Fruit fly (Drosophila melanogaster) whole organism, adult: ENCODE measurements around the gene CG31800.
A peak's percentile ranks its signal among the peaks of the same experiment; 100 is the strongest.

Experiments used
- CG11617 ChIP-seq: fragments of 200-800 bp; sonication (Bioruptor generic); optimal IDR thresholded peaks from 2 replicates; lab custom pipeline; 2017; ENCODE audit warnings: mild to moderate bottlenecking, missing biosample characterization, missing genetic modification reagents, missing genetic modification characterization
- CG12768 ChIP-seq: fragments of 200-800 bp; sonication (Bioruptor generic); optimal IDR thresholded peaks from 2 replicates; lab custom pipeline; 2017; ENCODE audit warnings: missing biosample characterization, missing genetic modification characterization, mild to moderate bottlenecking, moderate library complexity, missing genetic modification reagents
- CG14711 ChIP-seq: fragments of 200-800 bp; sonication (Bioruptor generic); optimal IDR thresholded peaks from 2 replicates; lab custom pipeline; 2018; ENCODE audit warnings: missing biosample characterization, mild to moderate bottlenecking, missing genetic modification characterization, moderate library complexity
- CG1620 ChIP-seq: fragments of 200-800 bp; sonication (Bioruptor generic); optimal IDR thresholded peaks from 2 replicates; lab custom pipeline; 2016; ENCODE audit warnings: missing biosample characterization, missing genetic modification characterization
- CG33017 ChIP-seq: fragments of 200-800 bp; sonication (Bioruptor generic); optimal IDR thresholded peaks from 2 replicates; lab custom pipeline; 2018; ENCODE audit warnings: missing biosample characterization, mild to moderate bottlenecking, missing genetic modification characterization, moderate library complexity
- CG5204 ChIP-seq: fragments of 200-800 bp; sonication (Bioruptor generic); optimal IDR thresholded peaks from 2 replicates; lab custom pipeline; 2016; ENCODE audit warnings: missing biosample characterization, missing genetic modification characterization
- CG7045 ChIP-seq: fragments of 200-800 bp; sonication (Bioruptor generic); optimal IDR thresholded peaks from 2 replicates; lab custom pipeline; 2017; ENCODE audit warnings: missing biosample characterization, mild to moderate bottlenecking, missing genetic modification characterization
- CG7101 ChIP-seq: fragments of 200-800 bp; sonication (Bioruptor generic); optimal IDR thresholded peaks from 2 replicates; lab custom pipeline; 2018; ENCODE audit warnings: missing biosample characterization, mild to moderate bottlenecking, missing genetic modification characterization, moderate library complexity
- Clk ChIP-seq: fragments of 200-800 bp; sonication (Bioruptor generic); optimal IDR thresholded peaks from 2 replicates; lab custom pipeline; 2017; ENCODE audit warnings: missing biosample characterization, missing genetic modification characterization
- Crg-1 ChIP-seq: fragments of 200-800 bp; sonication (Bioruptor generic); optimal IDR thresholded peaks from 2 replicates; lab custom pipeline; 2016; ENCODE audit warnings: missing biosample characterization, missing genetic modification characterization
- Hr96 ChIP-seq: fragments of 200-800 bp; sonication (Bioruptor generic); optimal IDR thresholded peaks from 2 replicates; lab custom pipeline; 2016; ENCODE audit warnings: missing biosample characterization, missing genetic modification characterization
- Mnt ChIP-seq: fragments of 200-800 bp; sonication (Bioruptor generic); optimal IDR thresholded peaks from 2 replicates; lab custom pipeline; 2016; ENCODE audit warnings: missing biosample characterization, mild to moderate bottlenecking, missing genetic modification characterization
- bab1 ChIP-seq: fragments of 200-800 bp; sonication (Bioruptor generic); optimal IDR thresholded peaks from 3 replicates; lab custom pipeline; 2019; ENCODE audit warnings: missing biosample characterization, mild to moderate bottlenecking, missing genetic modification characterization, moderate library complexity
- cic ChIP-seq: fragments of 200-800 bp; sonication (Bioruptor generic); optimal IDR thresholded peaks from 2 replicates; lab custom pipeline; 2017; ENCODE audit warnings: missing biosample characterization, mild to moderate bottlenecking, missing genetic modification characterization, moderate library complexity
- cnc ChIP-seq, 2 experiments: fragments of >200 bp; optimal IDR thresholded peaks; 2 replicates each; lab custom pipeline; 2017
- kay ChIP-seq: fragments of 200-800 bp; sonication (Bioruptor generic); peaks from one replicate; lab custom pipeline; 2016; ENCODE audit warnings: missing biosample characterization, missing genetic modification characterization, borderline replicate concordance
- ovo ChIP-seq: fragments of 200-800 bp; sonication (Bioruptor generic); optimal IDR thresholded peaks from 2 replicates; lab custom pipeline; 2016; ENCODE audit warnings: missing biosample characterization, missing genetic modification characterization
- pad ChIP-seq: fragments of 200-800 bp; sonication (Bioruptor generic); optimal IDR thresholded peaks from 3 replicates; lab custom pipeline; 2017; ENCODE audit warnings: missing biosample characterization, missing genetic modification characterization, mild to moderate bottlenecking, moderate library complexity, missing genetic modification reagents
- tj ChIP-seq: fragments of 200-800 bp; sonication (Bioruptor generic); optimal IDR thresholded peaks from 3 replicates; lab custom pipeline; 2017; ENCODE audit warnings: missing biosample characterization, mild to moderate bottlenecking, missing genetic modification characterization, moderate library complexity
- toe ChIP-seq: fragments of 200-800 bp; sonication (Bioruptor generic); optimal IDR thresholded peaks from 2 replicates; lab custom pipeline; 2016; ENCODE audit warnings: missing biosample characterization, missing genetic modification characterization

CG31800 gene

DNA sequence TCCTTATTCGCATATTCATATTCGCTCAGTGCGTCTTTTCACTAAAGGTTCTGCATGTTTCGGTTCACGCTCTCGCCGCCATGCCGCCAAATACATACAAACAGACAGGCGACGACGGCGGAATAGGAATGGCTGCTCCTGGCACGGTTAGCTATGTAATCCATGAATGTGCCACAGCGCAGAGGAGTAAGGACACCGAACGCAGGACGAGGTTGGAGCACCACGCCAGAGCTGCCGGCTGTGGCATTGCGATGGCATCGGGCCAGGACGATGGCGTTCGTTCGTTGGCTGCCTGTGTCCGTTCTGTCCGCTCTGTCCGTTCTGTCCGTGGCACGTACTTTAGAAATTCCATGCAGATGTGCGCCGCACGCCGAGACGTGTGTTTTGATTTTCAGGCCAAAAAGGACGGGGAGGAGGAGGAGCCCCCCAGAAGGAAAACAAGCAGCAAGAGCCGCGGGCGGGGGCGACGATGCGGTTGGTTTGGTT lies 19.5 kb downstream of the CG31800 start:
- TF ChIP-seq CG7045 (GFP tag; lab: Kevin White, UChicago) (no peak), tj (GFP tag; lab: Kevin White, UChicago) (no peak), kay (GFP tag; lab: Kevin White, UChicago) (no peak), CG1620 (no peak), Hr96 (GFP tag; lab: Kevin White, UChicago) (no peak), CG33017 (tag; lab: Kevin White, UChicago) (no peak), CG11617 (GFP tag; lab: Kevin White, UChicago) (no peak), ovo (GFP tag; lab: Kevin White, UChicago) (no peak), Mnt (GFP tag; lab: Kevin White, UChicago) (no peak), Crg-1 (no peak)

DNA sequence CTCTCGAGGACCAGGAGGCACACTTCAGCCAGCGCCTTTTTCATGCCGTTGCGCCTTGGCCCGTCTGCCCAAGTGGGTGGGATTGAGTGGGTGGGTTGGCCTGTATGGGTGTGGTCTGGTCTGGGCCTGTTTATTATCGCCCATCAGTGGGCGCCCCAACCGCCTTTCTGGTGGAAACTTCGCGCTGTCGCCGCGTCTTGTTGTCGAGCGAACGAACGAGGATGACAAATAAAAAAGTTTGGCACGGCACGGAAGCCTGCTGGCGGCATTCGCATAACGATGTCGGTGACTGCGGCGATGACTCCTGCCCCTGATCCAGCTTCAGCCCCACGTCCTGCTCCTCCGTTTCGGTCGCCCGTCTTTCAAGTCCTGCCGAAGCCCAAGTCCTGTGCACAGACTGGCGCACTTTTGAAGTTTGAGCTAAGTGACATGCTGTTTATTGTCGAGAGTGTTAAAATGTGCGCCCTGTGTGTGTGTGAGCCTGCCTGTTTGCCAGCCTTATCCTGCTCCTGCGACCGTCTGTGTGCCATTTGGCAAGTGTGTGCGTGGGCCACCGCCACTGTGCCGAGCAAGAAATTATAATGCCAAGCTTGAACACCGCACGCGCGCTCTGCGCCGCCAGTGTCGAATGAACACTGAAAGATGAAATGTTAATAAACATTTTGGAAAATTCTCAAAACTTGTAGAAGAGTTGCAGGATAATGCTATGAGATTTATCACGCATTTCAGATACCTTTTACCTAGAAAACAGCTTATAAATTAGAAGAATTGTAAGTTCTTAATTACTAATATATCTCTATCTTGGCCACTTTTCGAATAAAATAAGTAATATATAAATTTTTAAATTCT lies 20.1 kb downstream of the CG31800 start:
- no peak for TF ChIP-seq tj (GFP tag; lab: Kevin White, UChicago)
- TF ChIP-seq pad (GFP tag; lab: Kevin White, UChicago) = no peak
- no peak for TF ChIP-seq Mnt (GFP tag; lab: Kevin White, UChicago)
- TF ChIP-seq toe (GFP tag; lab: Kevin White, UChicago) = peak; percentile 41
- TF ChIP-seq CG1620 = no peak
- TF ChIP-seq CG33017 (tag; lab: Kevin White, UChicago) = peak; percentile 56
- TF ChIP-seq CG12768 (GFP tag; lab: Kevin White, UChicago) = peak; percentile 68
- no peak for TF ChIP-seq Crg-1
- peak; percentile 28 for TF ChIP-seq CG7101 (tag; lab: Kevin White, UChicago)
- peak; percentile 36 for TF ChIP-seq Clk (GFP tag; lab: Kevin White, UChicago)
- no peak for TF ChIP-seq bab1 (GFP tag; lab: Kevin White, UChicago)
- peak; percentile 30 for TF ChIP-seq CG11617 (GFP tag; lab: Kevin White, UChicago)
- TF ChIP-seq Hr96 (GFP tag; lab: Kevin White, UChicago) = no peak
- peak; percentile 67 for TF ChIP-seq CG5204 (GFP tag; lab: Kevin White, UChicago)
- TF ChIP-seq kay (GFP tag; lab: Kevin White, UChicago) = no peak
- peak; percentile 64 for TF ChIP-seq CG7045 (GFP tag; lab: Kevin White, UChicago)
- no peak for TF ChIP-seq CG14711 (tag; lab: Kevin White, UChicago)

DNA sequence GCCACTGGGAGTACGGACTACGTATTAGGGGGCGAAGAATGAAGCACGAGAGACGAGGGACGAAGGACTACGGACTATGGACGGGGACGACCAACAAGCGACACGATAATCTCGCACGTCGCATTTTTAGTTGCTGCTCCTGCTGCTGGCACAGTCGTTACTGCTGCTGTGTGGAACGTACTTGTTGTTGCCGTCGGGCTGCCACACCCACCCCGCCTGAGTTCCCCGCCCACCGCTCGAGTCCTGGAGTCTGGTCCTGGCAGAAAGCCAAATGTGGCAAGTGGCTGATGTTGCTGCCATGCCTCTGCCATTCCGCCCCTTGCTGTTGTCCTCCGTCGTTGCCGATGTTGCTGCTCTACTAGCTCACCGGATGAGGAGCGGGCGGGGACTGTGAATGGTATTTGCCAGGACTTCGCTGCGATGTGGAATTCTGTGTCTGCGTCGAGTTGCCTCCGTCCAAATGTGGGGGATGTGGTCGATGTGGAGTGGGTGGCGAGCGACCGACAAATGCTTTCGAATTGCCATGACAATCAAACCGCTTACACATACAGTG lies 21.5 kb downstream of the CG31800 start:
- TF ChIP-seq cic (GFP tag; lab: Kevin White, UChicago) (no peak), Clk (GFP tag; lab: Kevin White, UChicago) (no peak), CG12768 (GFP tag; lab: Kevin White, UChicago) (no peak), CG5204 (GFP tag; lab: Kevin White, UChicago) (no peak), CG7101 (tag; lab: Kevin White, UChicago) (no peak), kay (GFP tag; lab: Kevin White, UChicago) (no peak), bab1 (GFP tag; lab: Kevin White, UChicago) (no peak), CG11617 (GFP tag; lab: Kevin White, UChicago) (no peak), CG7045 (GFP tag; lab: Kevin White, UChicago) (no peak), CG14711 (tag; lab: Kevin White, UChicago) (no peak), cnc (optimal IDR thresholded peaks at IDR 0.05; lab: Kevin White, UChicago) (no peak), CG1620 (no peak), toe (GFP tag; lab: Kevin White, UChicago) (no peak), Hr96 (GFP tag; lab: Kevin White, UChicago) (no peak), CG33017 (tag; lab: Kevin White, UChicago) (no peak), Crg-1 (no peak), ovo (GFP tag; lab: Kevin White, UChicago) (no peak), pad (GFP tag; lab: Kevin White, UChicago) (no peak), Mnt (GFP tag; lab: Kevin White, UChicago) (no peak)

DNA sequence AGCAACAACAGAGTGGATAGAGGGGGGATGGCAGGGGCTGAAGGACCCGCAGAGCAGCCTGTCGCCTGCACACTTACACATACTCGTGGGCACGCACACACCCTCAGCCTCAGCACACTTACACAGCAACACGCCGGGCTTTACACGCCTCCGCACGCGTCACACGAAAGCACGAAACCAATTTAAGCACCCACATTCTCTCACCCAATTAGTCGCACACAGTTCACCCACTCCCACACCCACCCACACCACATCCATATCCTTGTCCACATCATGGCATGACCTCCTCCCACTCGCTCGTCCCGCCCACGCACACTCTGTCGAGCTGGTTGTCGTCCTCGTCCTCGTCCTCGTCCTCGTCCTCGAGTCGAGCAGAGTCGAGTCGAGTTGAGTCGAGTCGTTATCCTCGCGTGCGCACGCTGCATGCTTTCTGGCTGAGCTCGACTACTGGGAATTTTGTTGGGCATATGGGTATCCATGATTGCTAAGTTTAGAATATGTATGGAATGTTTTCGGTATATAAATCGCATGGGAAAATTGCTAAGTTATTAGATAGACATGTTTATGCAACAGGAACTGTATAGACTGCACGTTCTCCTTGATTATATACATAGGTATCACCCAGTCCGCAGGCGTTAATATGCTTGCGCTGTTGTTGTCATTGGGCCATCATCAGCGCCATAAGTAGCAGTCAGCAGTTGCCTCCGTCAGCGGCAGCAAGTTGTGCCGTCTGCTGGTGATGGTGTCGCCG lies 22.3 kb downstream of the CG31800 start:
- TF ChIP-seq pad (GFP tag; lab: Kevin White, UChicago) = no peak
- TF ChIP-seq CG7101 (tag; lab: Kevin White, UChicago) = peak; percentile 14
- peak; percentile 56 for TF ChIP-seq CG33017 (tag; lab: Kevin White, UChicago)

DNA sequence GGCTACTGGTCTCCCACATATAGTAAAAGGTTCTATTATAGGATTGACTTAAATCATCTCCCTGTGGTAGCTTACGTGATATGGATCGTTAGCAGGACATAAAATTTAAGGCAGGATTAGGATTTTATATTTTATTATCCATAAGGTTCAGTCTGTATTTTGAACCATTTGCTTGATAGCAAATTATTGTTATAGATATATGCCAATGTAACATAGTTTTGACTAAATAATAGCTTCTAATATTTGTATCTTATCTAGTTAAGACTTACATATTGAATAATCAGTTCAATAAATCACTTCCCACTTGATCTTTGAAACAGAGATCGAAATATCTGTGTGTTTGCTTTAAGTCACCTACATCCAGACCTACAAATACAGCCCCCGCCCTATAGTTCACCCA lies 23.8 kb downstream of the CG31800 start, which contains the start of gene robl37BC:
Gene robl37BC (plus strand): TSS at position 301 of the 400 bp plus-strand sequence.
- no peak for TF ChIP-seq CG5204 (GFP tag; lab: Kevin White, UChicago)
- no peak for TF ChIP-seq ovo (GFP tag; lab: Kevin White, UChicago)
- no peak for TF ChIP-seq toe (GFP tag; lab: Kevin White, UChicago)
- no peak for TF ChIP-seq CG11617 (GFP tag; lab: Kevin White, UChicago)
- TF ChIP-seq CG1620 = no peak
- TF ChIP-seq CG12768 (GFP tag; lab: Kevin White, UChicago) = no peak
- no peak for TF ChIP-seq pad (GFP tag; lab: Kevin White, UChicago)
- TF ChIP-seq Crg-1 = no peak
- no peak for TF ChIP-seq Clk (GFP tag; lab: Kevin White, UChicago)
